Fruit fly (Drosophila melanogaster): ENCODE measurements around the gene Trm7-34.

Trm7-34 gene

dm6 chr3R:21133517-21133916 lies at the start of gene Trm7-34:
Trm7-34 (minus strand) TSS chr3R:21133881.
- no peak for TF ChIP-seq Vsx2 (GFP tag; optimal IDR thresholded peaks at IDR 0.05; ENCODE audit: partially characterized antibody)
- no peak for TF ChIP-seq CG9705 (GFP tag; optimal IDR thresholded peaks at IDR 0.05)
- no peak for TF ChIP-seq Hnf4 (GFP tag; optimal IDR thresholded peaks at IDR 0.05)
- TF ChIP-seq rgr (GFP tag; optimal IDR thresholded peaks at IDR 0.05): no peak
- TF ChIP-seq GATAd (GFP tag; optimal IDR thresholded peaks at IDR 0.05): no peak
- no peak for TF ChIP-seq CG32264 (GFP tag; optimal IDR thresholded peaks at IDR 0.05)
- TF ChIP-seq OdsH (GFP tag; optimal IDR thresholded peaks at IDR 0.05): no peak
- no peak for TF ChIP-seq HLH106 (tag; optimal IDR thresholded peaks at IDR 0.05)
- TF ChIP-seq woc (GFP tag; optimal IDR thresholded peaks at IDR 0.05): no peak
- TF ChIP-seq ey (GFP tag; optimal IDR thresholded peaks at IDR 0.05): no peak
- TF ChIP-seq lola (GFP tag; optimal IDR thresholded peaks at IDR 0.05): no peak
- TF ChIP-seq Jra (GFP tag; optimal IDR thresholded peaks at IDR 0.05): no peak
- no peak for TF ChIP-seq jim (GFP tag; optimal IDR thresholded peaks at IDR 0.05)
- no peak for TF ChIP-seq Rel (GFP tag; optimal IDR thresholded peaks at IDR 0.05)
- TF ChIP-seq Rel (tag; optimal IDR thresholded peaks at IDR 0.05): no peak
- no peak for TF ChIP-seq Sp1 (GFP tag; optimal IDR thresholded peaks at IDR 0.05)
- TF ChIP-seq tai (GFP tag; optimal IDR thresholded peaks at IDR 0.05): no peak
- no peak for TF ChIP-seq sage (GFP tag; optimal IDR thresholded peaks at IDR 0.05)
- TF ChIP-seq Hr83 (GFP tag; optimal IDR thresholded peaks at IDR 0.05; ENCODE audit: poor library complexity, severe bottlenecking): no peak
- no peak for TF ChIP-seq dsf (GFP tag; optimal IDR thresholded peaks at IDR 0.05; ENCODE audit: borderline replicate concordance)
- no peak for TF ChIP-seq foxo (GFP tag; optimal IDR thresholded peaks at IDR 0.05)

dm6 chr3R:21181957-21182356 lies 48.3 kb upstream of the Trm7-34 start:
- no peak for TF ChIP-seq CG32264 (GFP tag; optimal IDR thresholded peaks at IDR 0.05)
- TF ChIP-seq brk (GFP tag; optimal IDR thresholded peaks at IDR 0.05): no peak
- TF ChIP-seq fru (GFP tag; optimal IDR thresholded peaks at IDR 0.05): no peak
- TF ChIP-seq jim (GFP tag; optimal IDR thresholded peaks at IDR 0.05): no peak
- no peak for TF ChIP-seq tai (GFP tag; optimal IDR thresholded peaks at IDR 0.05)
- TF ChIP-seq OdsH (GFP tag; optimal IDR thresholded peaks at IDR 0.05): no peak
- TF ChIP-seq dl (GFP tag; optimal IDR thresholded peaks at IDR 0.05; ENCODE audit: insufficient read depth in 1 of 2, partially characterized antibody in 2 of 2): no peak
- no peak for TF ChIP-seq Hr78 (GFP tag; optimal IDR thresholded peaks at IDR 0.05)
- no peak for TF ChIP-seq br (GFP tag; optimal IDR thresholded peaks at IDR 0.05)
- TF ChIP-seq Hr83 (GFP tag; optimal IDR thresholded peaks at IDR 0.05; ENCODE audit: poor library complexity, severe bottlenecking): no peak
- TF ChIP-seq lola (GFP tag; optimal IDR thresholded peaks at IDR 0.05): no peak
- no peak for TF ChIP-seq HLH106 (tag; optimal IDR thresholded peaks at IDR 0.05)
- TF ChIP-seq foxo (GFP tag; optimal IDR thresholded peaks at IDR 0.05): no peak

- TF ChIP-seq rgr (GFP tag; optimal IDR thresholded peaks at IDR 0.05): peak; percentile 13
- no peak for TF ChIP-seq Myc (optimal IDR thresholded peaks at IDR 0.05)
- peak; percentile 12 for TF ChIP-seq Hr83 (GFP tag; optimal IDR thresholded peaks at IDR 0.05; ENCODE audit: poor library complexity, severe bottlenecking)
- no peak for TF ChIP-seq jim (GFP tag; optimal IDR thresholded peaks at IDR 0.05)
- TF ChIP-seq brk (GFP tag; optimal IDR thresholded peaks at IDR 0.05): no peak
- no peak for TF ChIP-seq Dfd (GFP tag; optimal IDR thresholded peaks at IDR 0.05)
- no peak for TF ChIP-seq usp (GFP tag; optimal IDR thresholded peaks at IDR 0.05)
- TF ChIP-seq Hnf4 (GFP tag; optimal IDR thresholded peaks at IDR 0.05): peak; percentile 4
- peak in 1 of 2 experiments; percentile 16 for TF ChIP-seq dl (GFP tag; optimal IDR thresholded peaks at IDR 0.05; ENCODE audit: insufficient read depth in 1 of 2, partially characterized antibody in 2 of 2)
- TF ChIP-seq sage (GFP tag; optimal IDR thresholded peaks at IDR 0.05): no peak
- TF ChIP-seq woc (GFP tag; optimal IDR thresholded peaks at IDR 0.05): no peak
- TF ChIP-seq Dif (GFP tag; optimal IDR thresholded peaks at IDR 0.05; ENCODE audit: partially characterized antibody): peak; percentile 65
- peak; percentile 47 for TF ChIP-seq OdsH (GFP tag; optimal IDR thresholded peaks at IDR 0.05)
- TF ChIP-seq Jra (GFP tag; optimal IDR thresholded peaks at IDR 0.05): peak; percentile 13
- TF ChIP-seq br (GFP tag; optimal IDR thresholded peaks at IDR 0.05): no peak
- no peak for TF ChIP-seq Hr78 (GFP tag; optimal IDR thresholded peaks at IDR 0.05)
- TF ChIP-seq Abd-B (GFP tag; optimal IDR thresholded peaks at IDR 0.05): no peak
- no peak for TF ChIP-seq lola (GFP tag; optimal IDR thresholded peaks at IDR 0.05)
- TF ChIP-seq dsf (GFP tag; optimal IDR thresholded peaks at IDR 0.05; ENCODE audit: borderline replicate concordance): no peak
- no peak for TF ChIP-seq CrebA (GFP tag; optimal IDR thresholded peaks at IDR 0.05; ENCODE audit: borderline replicate concordance)
- peak; percentile 29 for TF ChIP-seq ey (GFP tag; optimal IDR thresholded peaks at IDR 0.05)
- TF ChIP-seq CG9705 (GFP tag; optimal IDR thresholded peaks at IDR 0.05): no peak
- peak; percentile 14 for TF ChIP-seq HLH106 (tag; optimal IDR thresholded peaks at IDR 0.05)
- no peak for TF ChIP-seq CG32264 (GFP tag; optimal IDR thresholded peaks at IDR 0.05)
- no peak for TF ChIP-seq Mio (GFP tag; optimal IDR thresholded peaks at IDR 0.05)
- no peak for TF ChIP-seq dmrt93B (GFP tag; optimal IDR thresholded peaks at IDR 0.05)
- TF ChIP-seq foxo (GFP tag; optimal IDR thresholded peaks at IDR 0.05): peak in 1 of 2 experiments; percentile 64
- no peak for TF ChIP-seq sv (GFP tag; optimal IDR thresholded peaks at IDR 0.05)
- no peak for TF ChIP-seq Rel (GFP tag; optimal IDR thresholded peaks at IDR 0.05)
- TF ChIP-seq Rel (tag; optimal IDR thresholded peaks at IDR 0.05): no peak
- TF ChIP-seq tai (GFP tag; optimal IDR thresholded peaks at IDR 0.05): no peak
- TF ChIP-seq Vsx2 (GFP tag; optimal IDR thresholded peaks at IDR 0.05; ENCODE audit: partially characterized antibody): no peak
- no peak for TF ChIP-seq pan (optimal IDR thresholded peaks at IDR 0.05)
- no peak for TF ChIP-seq N (GFP tag; optimal IDR thresholded peaks at IDR 0.05)
- peak; percentile 58 for TF ChIP-seq h (GFP tag; optimal IDR thresholded peaks at IDR 0.05)
- peak; percentile 48 for TF ChIP-seq fru (GFP tag; optimal IDR thresholded peaks at IDR 0.05)
- peak; percentile 12 for TF ChIP-seq Sp1 (GFP tag; optimal IDR thresholded peaks at IDR 0.05)
- peak; percentile 41 for TF ChIP-seq psq (GFP tag; optimal IDR thresholded peaks at IDR 0.05)
- no peak for TF ChIP-seq GATAd (GFP tag; optimal IDR thresholded peaks at IDR 0.05)
Measured at dm6 chr3R:21180391-21180796, 46.7 kb upstream of the Trm7-34 start.
